Fruit fly (Drosophila melanogaster) whole organism, embryonic: ENCODE results near the gene CG34331.

ENCODE experiments used
- Adf1 ChIP-seq: fragments of 200-800 bp; sonication (Bioruptor generic); IDR thresholded peaks from 2 replicates; pipeline ENCODE4 v1.3.6; 2022; ENCODE audit warnings: missing biosample characterization, missing genetic modification characterization
- CG10543 ChIP-seq: fragments of 200-800 bp; sonication (Bioruptor generic); optimal IDR thresholded peaks from 3 replicates; lab custom pipeline; 2017; ENCODE audit warnings: missing biosample characterization, mild to moderate bottlenecking, missing genetic modification characterization, moderate library complexity
- CG12104 ChIP-seq: fragments of 200-800 bp; sonication (Bioruptor generic); optimal IDR thresholded peaks from 3 replicates; lab custom pipeline; 2016; ENCODE audit warnings: missing biosample characterization, missing genetic modification characterization
- CG13296 ChIP-seq: fragments of 200-800 bp; sonication (Bioruptor generic); optimal IDR thresholded peaks from 3 replicates; lab custom pipeline; 2018; ENCODE audit warnings: missing biosample characterization, mild to moderate bottlenecking, missing genetic modification characterization
- CG15514 ChIP-seq: fragments of 200-800 bp; sonication (Bioruptor generic); optimal IDR thresholded peaks from 3 replicates; lab custom pipeline; 2017; ENCODE audit warnings: missing biosample characterization, missing genetic modification characterization, mild to moderate bottlenecking, moderate library complexity, missing genetic modification reagents
- CG17802 ChIP-seq: fragments of 200-800 bp; sonication (Bioruptor generic); optimal IDR thresholded peaks from 2 replicates; lab custom pipeline; 2018; ENCODE audit warnings: missing biosample characterization, mild to moderate bottlenecking, missing genetic modification characterization, moderate library complexity
- CG30020 ChIP-seq: fragments of 200-800 bp; optimal IDR thresholded peaks from 2 replicates; lab custom pipeline; 2019; ENCODE audit warnings: missing biosample characterization, mild to moderate bottlenecking, missing genetic modification characterization, moderate library complexity
- CG3065 ChIP-seq: fragments of 200-800 bp; sonication (Bioruptor generic); optimal IDR thresholded peaks from 2 replicates; lab custom pipeline; 2016; ENCODE audit warnings: missing biosample characterization, missing genetic modification characterization
- CG34224 ChIP-seq: fragments of 200-800 bp; sonication (Bioruptor generic); IDR thresholded peaks from 3 replicates; pipeline ENCODE4 v1.3.6; 2022; ENCODE audit warnings: missing biosample characterization, missing genetic modification characterization; ENCODE audit not compliant: partially characterized antibody
- CG6272 ChIP-seq: fragments of 200-800 bp; sonication (Bioruptor generic); IDR thresholded peaks from 2 replicates; pipeline ENCODE4 v1.3.6; 2022; ENCODE audit warnings: missing biosample characterization, missing genetic modification characterization
- CG6765 ChIP-seq: fragments of 200-800 bp; sonication (Bioruptor generic); optimal IDR thresholded peaks from 3 replicates; lab custom pipeline; 2017; ENCODE audit warnings: missing biosample characterization, mild to moderate bottlenecking, missing genetic modification characterization
- CG6854 ChIP-seq: fragments of 200-800 bp; sonication (Bioruptor generic); optimal IDR thresholded peaks from 3 replicates; lab custom pipeline; 2017; ENCODE audit warnings: missing biosample characterization, mild to moderate bottlenecking, missing genetic modification characterization
- CG7928 ChIP-seq: fragments of 200-800 bp; sonication (Bioruptor generic); optimal IDR thresholded peaks from 2 replicates; lab custom pipeline; 2017; ENCODE audit warnings: missing biosample characterization, mild to moderate bottlenecking, missing genetic modification characterization
- CG7963 ChIP-seq: fragments of 200-800 bp; sonication (Bioruptor generic); IDR thresholded peaks from 3 replicates; pipeline ENCODE4 v1.3.6; 2022; ENCODE audit warnings: missing biosample characterization, missing genetic modification characterization; ENCODE audit not compliant: partially characterized antibody
- Deaf1 ChIP-seq: fragments of 200-800 bp; optimal IDR thresholded peaks from 3 replicates; lab custom pipeline; 2019; ENCODE audit warnings: missing biosample characterization, mild to moderate bottlenecking, missing genetic modification characterization, moderate library complexity
- Dip3 ChIP-seq: fragments of 200-800 bp; sonication (Bioruptor generic); optimal IDR thresholded peaks from 3 replicates; lab custom pipeline; 2016; ENCODE audit warnings: missing biosample characterization, missing genetic modification characterization
- Dll ChIP-seq: fragments of 200-800 bp; sonication (Bioruptor generic); IDR thresholded peaks from 4 replicates; pipeline ENCODE4 v1.3.6; 2022; ENCODE audit warnings: missing biosample characterization, missing genetic modification characterization; ENCODE audit not compliant: partially characterized antibody
- Doc3 ChIP-seq: fragments of 200-800 bp; sonication (Bioruptor generic); IDR thresholded peaks from 3 replicates; pipeline ENCODE4 v1.3.6; 2022; ENCODE audit warnings: missing biosample characterization, missing genetic modification characterization; ENCODE audit not compliant: partially characterized antibody
- Ets65A ChIP-seq: fragments of 200-800 bp; sonication (Bioruptor generic); peaks from one replicate; lab custom pipeline; 2016; ENCODE audit warnings: missing biosample characterization, missing genetic modification characterization
- H15 ChIP-seq: fragments of 200-800 bp; sonication (Bioruptor generic); IDR thresholded peaks from 3 replicates; pipeline ENCODE4 v1.3.6; 2022; ENCODE audit warnings: missing biosample characterization, missing genetic modification characterization
- HmgZ ChIP-seq: fragments of 200-800 bp; sonication (Bioruptor generic); optimal IDR thresholded peaks from 2 replicates; lab custom pipeline; 2018; ENCODE audit warnings: missing biosample characterization, mild to moderate bottlenecking, missing genetic modification characterization
- Hmr ChIP-seq: fragments of 200-800 bp; sonication (Bioruptor generic); optimal IDR thresholded peaks from 3 replicates; lab custom pipeline; 2017; ENCODE audit warnings: mild to moderate bottlenecking, missing biosample characterization, missing genetic modification reagents, missing genetic modification characterization
- Hmx ChIP-seq: fragments of 200-800 bp; sonication (Bioruptor generic); optimal IDR thresholded peaks from 2 replicates; lab custom pipeline; 2016; ENCODE audit warnings: missing biosample characterization, missing genetic modification characterization
- Kr ChIP-seq: fragments of 200-800 bp; sonication (Bioruptor generic); optimal IDR thresholded peaks from 2 replicates; lab custom pipeline; 2017; ENCODE audit warnings: missing biosample characterization, mild to moderate bottlenecking, missing genetic modification characterization
- MBD-R2 ChIP-seq: fragments of 200-800 bp; sonication (Bioruptor generic); IDR thresholded peaks from 2 replicates; pipeline ENCODE4 v1.3.6; 2022; ENCODE audit warnings: missing biosample characterization, missing genetic modification characterization
- Mrtf ChIP-seq: fragments of 200-800 bp; sonication (Bioruptor generic); IDR thresholded peaks from 3 replicates; pipeline ENCODE4 v1.3.6; 2022; ENCODE audit warnings: missing biosample characterization, missing genetic modification characterization
- Nf-YA ChIP-seq: fragments of 200-800 bp; sonication (Bioruptor generic); IDR thresholded peaks from 2 replicates; pipeline ENCODE4 v1.3.6; 2022; ENCODE audit warnings: missing biosample characterization, missing genetic modification characterization
- PHDP ChIP-seq: fragments of 200-800 bp; sonication (Bioruptor generic); optimal IDR thresholded peaks from 3 replicates; lab custom pipeline; 2018; ENCODE audit warnings: missing biosample characterization, mild to moderate bottlenecking, missing genetic modification characterization, moderate library complexity
- Side ChIP-seq: fragments of 200-800 bp; sonication (Bioruptor generic); optimal IDR thresholded peaks from 2 replicates; lab custom pipeline; 2016; ENCODE audit warnings: missing biosample characterization, missing genetic modification characterization
- Xrp1 ChIP-seq: fragments of 200-800 bp; sonication (Bioruptor generic); IDR thresholded peaks from 2 replicates; pipeline ENCODE4 v1.3.6; 2022; ENCODE audit warnings: missing biosample characterization, missing genetic modification characterization
- ac ChIP-seq: fragments of 200-800 bp; sonication (Bioruptor generic); optimal IDR thresholded peaks from 3 replicates; lab custom pipeline; 2017; ENCODE audit warnings: missing biosample characterization, mild to moderate bottlenecking, missing genetic modification characterization
- ato ChIP-seq: fragments of 200-800 bp; sonication (Bioruptor generic); IDR thresholded peaks from 2 replicates; pipeline ENCODE4 v1.3.6; 2022; ENCODE audit warnings: missing biosample characterization, missing genetic modification characterization; ENCODE audit not compliant: partially characterized antibody
- fd3F ChIP-seq: fragments of 200-800 bp; sonication (Bioruptor generic); optimal IDR thresholded peaks from 2 replicates; lab custom pipeline; 2018; ENCODE audit warnings: missing biosample characterization, mild to moderate bottlenecking, missing genetic modification characterization, moderate library complexity
- fu2 ChIP-seq: fragments of 200-800 bp; sonication (Bioruptor generic); optimal IDR thresholded peaks from 2 replicates; lab custom pipeline; 2016; ENCODE audit warnings: missing biosample characterization, missing genetic modification characterization
- hth ChIP-seq: fragments of >200 bp; optimal IDR thresholded peaks from 2 replicates; lab custom pipeline; 2017; ENCODE audit warnings: inconsistent platforms
- ind ChIP-seq: fragments of 200-800 bp; sonication (Bioruptor generic); optimal IDR thresholded peaks from 3 replicates; lab custom pipeline; 2016; ENCODE audit warnings: missing biosample characterization, missing genetic modification characterization
- mirr ChIP-seq: fragments of 200-800 bp; sonication (Bioruptor generic); optimal IDR thresholded peaks from 3 replicates; lab custom pipeline; 2018; ENCODE audit warnings: missing biosample characterization, mild to moderate bottlenecking, missing genetic modification characterization
- nerfin-2 ChIP-seq: fragments of 200-800 bp; sonication (Bioruptor generic); IDR thresholded peaks from 2 replicates; pipeline ENCODE4 v1.3.6; 2022; ENCODE audit warnings: missing biosample characterization, missing genetic modification characterization; ENCODE audit not compliant: partially characterized antibody
- otp ChIP-seq: fragments of 200-800 bp; sonication (Bioruptor generic); IDR thresholded peaks from 3 replicates; pipeline ENCODE4, ENCODE4 v1.3.6; 2022; ENCODE audit warnings: missing biosample characterization, missing genetic modification characterization
- pfk ChIP-seq: fragments of 200-800 bp; sonication (Bioruptor generic); optimal IDR thresholded peaks from 2 replicates; lab custom pipeline; 2018; ENCODE audit warnings: missing biosample characterization, mild to moderate bottlenecking, missing genetic modification characterization, moderate library complexity
- pita ChIP-seq: fragments of 200-800 bp; sonication (Bioruptor generic); optimal IDR thresholded peaks from 2 replicates; lab custom pipeline; 2017; ENCODE audit warnings: missing biosample characterization, mild to moderate bottlenecking, missing genetic modification characterization
- sc ChIP-seq, 3 experiments: fragments of >200 bp in 2 of 3; fragments of 200-800 bp in 1 of 3; sonication (Bioruptor generic) in 1 of 3; optimal IDR thresholded peaks; 2 replicates in 2 of 3; 3 replicates in 1 of 3; lab custom pipeline; 2017; ENCODE audit warnings: mild to moderate bottlenecking in 1 of 3, missing biosample characterization in 1 of 3, missing genetic modification characterization in 1 of 3, missing genetic modification reagents in 1 of 3
- slou ChIP-seq: fragments of 200-800 bp; sonication (Bioruptor generic); optimal IDR thresholded peaks from 3 replicates; lab custom pipeline; 2016; ENCODE audit warnings: missing biosample characterization, missing genetic modification characterization
- ssp ChIP-seq: fragments of 200-800 bp; sonication (Bioruptor generic); IDR thresholded peaks from 2 replicates; pipeline ENCODE4 v1.3.6; 2022; ENCODE audit warnings: missing biosample characterization, missing genetic modification characterization
- stc ChIP-seq: fragments of 200-800 bp; sonication (Bioruptor generic); IDR thresholded peaks from 2 replicates; pipeline ENCODE4 v1.3.6; 2022; ENCODE audit warnings: missing biosample characterization, missing genetic modification characterization
- trem ChIP-seq: fragments of 200-800 bp; optimal IDR thresholded peaks from 3 replicates; lab custom pipeline; 2019; ENCODE audit warnings: missing biosample characterization, mild to moderate bottlenecking, missing genetic modification characterization, moderate library complexity
- unc-4 ChIP-seq: fragments of 200-800 bp; sonication (Bioruptor generic); IDR thresholded peaks from 2 replicates; pipeline ENCODE4 v1.3.6; 2022; ENCODE audit warnings: missing biosample characterization, missing genetic modification characterization; ENCODE audit not compliant: partially characterized antibody
- vfl ChIP-seq: fragments of 200-800 bp; sonication (Bioruptor generic); optimal IDR thresholded peaks from 2 replicates; lab custom pipeline; 2016; ENCODE audit warnings: missing biosample characterization, missing genetic modification characterization
- zen2 ChIP-seq: fragments of 200-800 bp; sonication (Bioruptor generic); IDR thresholded peaks from 3 replicates; pipeline ENCODE4 v1.3.6; 2022; ENCODE audit warnings: missing biosample characterization, missing genetic modification characterization; ENCODE audit not compliant: partially characterized antibody

The CG34331 gene

dm6 chrX:20165773-20166412 lies 43.6 kb downstream of the CG34331 start, which contains the start of gene Phf7 (continued):
- peak; percentile 72 for TF ChIP-seq unc-4 (GFP tag; lab: Robert Waterston, UW)
- TF ChIP-seq slou (GFP tag; lab: Kevin White, UChicago): no peak
- no peak for TF ChIP-seq Hmr
- TF ChIP-seq CG17802 (tag; lab: Kevin White, UChicago): peak; percentile 49
- TF ChIP-seq Adf1 (GFP tag; lab: Robert Waterston, UW): no peak
- TF ChIP-seq ind (GFP tag; lab: Kevin White, UChicago): no peak
- TF ChIP-seq CG30020 (tag; lab: Kevin White, UChicago): peak; percentile 98
- no peak for TF ChIP-seq CG6854 (GFP tag; lab: Kevin White, UChicago)
- no peak for TF ChIP-seq CG3065 (GFP tag; lab: Kevin White, UChicago)
- TF ChIP-seq ssp (GFP tag; lab: Robert Waterston, UW): peak; percentile 78
- peak; percentile 52; the same call in 1 of the 3 replicates for TF ChIP-seq CG7963 (GFP tag; lab: Robert Waterston, UW)
- no peak for TF ChIP-seq Dip3 (GFP tag; lab: Kevin White, UChicago)
- peak; percentile 56 for TF ChIP-seq Doc3
- TF ChIP-seq CG6765 (GFP tag; lab: Kevin White, UChicago): no peak
- TF ChIP-seq fd3F (GFP tag; lab: Kevin White, UChicago): no peak
- no peak for TF ChIP-seq Xrp1 (GFP tag; lab: Robert Waterston, UW)
- TF ChIP-seq ato (GFP tag; lab: Robert Waterston, UW): peak; percentile 59
- no peak for TF ChIP-seq stc (GFP tag; lab: Robert Waterston, UW)
- TF ChIP-seq H15 (GFP tag; lab: Robert Waterston, UW): no peak
- no peak for TF ChIP-seq pita
- no peak for TF ChIP-seq CG6272
- TF ChIP-seq nerfin-2 (GFP tag; lab: Robert Waterston, UW): peak; percentile 39; the same call in 1 of the 2 replicates
- no peak for TF ChIP-seq Nf-YA
- TF ChIP-seq otp (GFP tag; lab: Robert Waterston, UW): no peak
- no peak for TF ChIP-seq Kr (GFP tag; lab: Kevin White, UChicago)
- TF ChIP-seq CG12104 (GFP tag; lab: Kevin White, UChicago): no peak
- TF ChIP-seq pfk: peak; percentile 94
- peak; percentile 66; the same call in 3 of the 4 replicates for TF ChIP-seq Dll
- TF ChIP-seq CG34224 (GFP tag; lab: Robert Waterston, UW): peak; percentile 47; the same call in 1 of the 3 replicates
- TF ChIP-seq sc (optimal IDR thresholded peaks at IDR 0.05; lab: Kevin White, UChicago): no peak
- no peak for TF ChIP-seq sc (GFP tag; optimal IDR thresholded peaks at IDR 0.05; lab: Kevin White, UChicago)
- TF ChIP-seq mirr: no peak
- peak; percentile 66 for TF ChIP-seq CG15514 (GFP tag; lab: Kevin White, UChicago)
- no peak for TF ChIP-seq Mrtf (GFP tag; lab: Robert Waterston, UW)
- no peak for TF ChIP-seq CG13296
- no peak for TF ChIP-seq Deaf1 (tag; lab: Kevin White, UChicago)
- TF ChIP-seq Ets65A (GFP tag; lab: Kevin White, UChicago): peak; percentile 91
- no peak for TF ChIP-seq CG7928 (GFP tag; lab: Kevin White, UChicago)
- no peak for TF ChIP-seq CG10543 (GFP tag; lab: Kevin White, UChicago)
- no peak for TF ChIP-seq PHDP (tag; lab: Kevin White, UChicago)
- TF ChIP-seq MBD-R2 (GFP tag; lab: Robert Waterston, UW): peak; percentile 29; the same call in 1 of the 2 replicates
- no peak; the same call in 2 of the 3 replicates for TF ChIP-seq zen2 (GFP tag; lab: Robert Waterston, UW)
- TF ChIP-seq Side: no peak
- TF ChIP-seq vfl (GFP tag; lab: Kevin White, UChicago): no peak
- TF ChIP-seq trem: peak; percentile 20
- no peak for TF ChIP-seq ac (GFP tag; lab: Kevin White, UChicago)
- no peak for TF ChIP-seq Hmx (GFP tag; lab: Kevin White, UChicago)
- peak; percentile 1 for TF ChIP-seq HmgZ (tag; lab: Kevin White, UChicago)
- no peak for TF ChIP-seq fu2 (GFP tag; lab: Kevin White, UChicago)
- no peak for TF ChIP-seq hth (lab: Kevin White, UChicago)
